Worm (Caenorhabditis elegans): ENCODE measurements around the gene clc-2.

The clc-2 gene

DNA sequence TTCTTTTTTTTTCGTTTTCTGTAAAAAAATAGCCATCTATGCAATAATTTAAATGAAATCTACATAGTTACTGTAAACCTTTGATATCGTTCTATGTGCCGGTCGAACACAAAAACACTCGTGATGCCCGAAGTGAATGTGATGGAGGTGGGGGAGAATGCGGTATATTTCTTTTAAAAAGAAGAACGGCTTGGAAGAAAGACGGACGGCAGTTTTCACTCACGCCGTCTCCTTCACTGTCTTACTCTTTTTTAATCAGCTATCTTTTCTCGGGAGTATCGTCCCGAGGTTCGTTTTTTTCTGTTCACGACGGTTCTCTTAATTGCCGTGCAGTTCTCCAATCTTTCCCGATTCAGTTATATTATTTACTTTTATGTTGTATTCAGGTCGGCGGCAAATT, 32.7 kb upstream of the clc-2 start, which contains the start of gene C10A4.10:
Gene C10A4.10 (plus strand): TSS at position 301 of the 400 bp plus-strand sequence.
- no peak for TF ChIP-seq nhr-10 (tag; optimal IDR thresholded peaks at IDR 0.05)
- no peak for TF ChIP-seq R02D3.7 (tag; optimal IDR thresholded peaks at IDR 0.05)
- TF ChIP-seq ztf-4 (tag; optimal IDR thresholded peaks at IDR 0.05) = no peak
- no peak for TF ChIP-seq elt-3 (tag; optimal IDR thresholded peaks at IDR 0.05)
- TF ChIP-seq aly-2 (tag; optimal IDR thresholded peaks at IDR 0.05) = no peak
- TF ChIP-seq ceh-82 (tag; optimal IDR thresholded peaks at IDR 0.05) = no peak
- no peak for TF ChIP-seq nhr-77 (tag; optimal IDR thresholded peaks at IDR 0.05)
- TF ChIP-seq nhr-6 (tag; optimal IDR thresholded peaks at IDR 0.05) = no peak
- TF ChIP-seq mab-5 (tag; optimal IDR thresholded peaks at IDR 0.05) = no peak
- no peak for TF ChIP-seq dmd-4 (tag; optimal IDR thresholded peaks at IDR 0.05)
- no peak for TF ChIP-seq mdl-1 (tag; optimal IDR thresholded peaks at IDR 0.05)
- TF ChIP-seq nhr-23 (tag; optimal IDR thresholded peaks at IDR 0.05) = no peak
- no peak for TF ChIP-seq sma-3 (GFP tag; optimal IDR thresholded peaks at IDR 0.05)
- TF ChIP-seq ZK546.5 (tag; optimal IDR thresholded peaks at IDR 0.05) = no peak

DNA sequence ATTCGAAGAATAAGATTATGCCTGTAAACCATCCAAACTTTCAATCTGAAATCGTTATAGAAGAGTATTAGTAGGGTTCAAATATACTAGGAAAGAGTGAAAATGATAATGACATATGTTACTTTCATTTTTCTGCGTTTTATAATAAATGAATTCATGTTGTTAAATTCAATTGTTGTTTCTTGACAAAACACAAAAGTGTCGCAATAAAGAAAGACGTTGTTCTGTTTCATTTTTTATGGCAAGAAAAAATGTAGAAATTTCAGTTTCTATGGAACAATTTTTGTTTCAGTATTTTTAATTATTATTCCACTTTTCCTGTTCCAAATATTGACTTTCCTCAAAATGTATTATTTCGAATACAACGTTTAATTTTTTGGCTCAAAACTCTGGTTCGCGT, 30.5 kb upstream of the clc-2 start, which contains the start of gene C10A4.4:
Gene C10A4.4 (plus strand): TSS at position 301 of the 400 bp plus-strand sequence.
- no peak for TF ChIP-seq nhr-25 (tag; optimal IDR thresholded peaks at IDR 0.05)
- no peak for TF ChIP-seq lsy-2 (tag; optimal IDR thresholded peaks at IDR 0.05)
- TF ChIP-seq lin-13 (GFP tag; optimal IDR thresholded peaks at IDR 0.05) = no peak
- no peak for TF ChIP-seq C34F6.9 (tag; optimal IDR thresholded peaks at IDR 0.05)
- no peak for TF ChIP-seq unc-62 (GFP tag; optimal IDR thresholded peaks at IDR 0.05)
- no peak for TF ChIP-seq ceh-82 (tag; optimal IDR thresholded peaks at IDR 0.05)
- TF ChIP-seq nhr-10 (tag; optimal IDR thresholded peaks at IDR 0.05) = no peak
- TF ChIP-seq ztf-1 (GFP tag; conservative IDR thresholded peaks at IDR 0.05) = no peak
- TF ChIP-seq nhr-12 (tag; optimal IDR thresholded peaks at IDR 0.05) = no peak
- TF ChIP-seq ZK546.5 (tag; optimal IDR thresholded peaks at IDR 0.05) = no peak
- TF ChIP-seq aly-2 (tag; optimal IDR thresholded peaks at IDR 0.05) = no peak
- no peak for TF ChIP-seq nhr-237 (tag; optimal IDR thresholded peaks at IDR 0.05)
- TF ChIP-seq ztf-11 (tag; optimal IDR thresholded peaks at IDR 0.05) = no peak
- no peak for TF ChIP-seq dmd-4 (tag; optimal IDR thresholded peaks at IDR 0.05)
- no peak for TF ChIP-seq ama-1 (optimal IDR thresholded peaks at IDR 0.05)
- TF ChIP-seq elt-1 (tag; optimal IDR thresholded peaks at IDR 0.05) = no peak
- no peak for TF ChIP-seq ceh-16 (tag; optimal IDR thresholded peaks at IDR 0.05)
- no peak for TF ChIP-seq blmp-1 (tag; optimal IDR thresholded peaks at IDR 0.05; ENCODE audit: insufficient read depth)
- TF ChIP-seq nhr-11 (tag; optimal IDR thresholded peaks at IDR 0.05) = no peak

DNA sequence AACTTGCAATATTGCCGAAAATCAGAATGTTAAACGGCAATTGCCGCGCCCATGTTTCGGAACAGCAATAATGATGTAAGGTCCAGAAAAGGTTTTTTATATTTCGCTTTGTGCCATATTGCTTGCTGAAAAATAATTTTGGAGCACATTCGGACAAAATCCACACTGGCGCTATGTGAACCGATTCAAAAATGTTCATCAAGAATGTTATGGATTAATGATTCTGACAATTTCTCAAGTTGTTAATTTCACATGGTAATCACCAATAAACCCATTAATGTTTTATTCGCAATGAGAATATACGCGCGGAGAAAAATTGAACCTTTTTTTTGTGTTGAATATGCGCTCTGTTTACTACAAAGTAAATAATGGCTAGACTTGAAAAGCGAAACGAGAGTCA, 26.7 kb upstream of the clc-2 start:
- TF ChIP-seq skn-1 (tag; optimal IDR thresholded peaks at IDR 0.05) (no peak), blmp-1 (tag; optimal IDR thresholded peaks at IDR 0.05; ENCODE audit: insufficient read depth) (no peak), ceh-16 (tag; optimal IDR thresholded peaks at IDR 0.05) (no peak), ZK546.5 (tag; optimal IDR thresholded peaks at IDR 0.05) (no peak), snpc-4 (tag; optimal IDR thresholded peaks at IDR 0.05) (no peak), nhr-77 (tag; optimal IDR thresholded peaks at IDR 0.05) (no peak), ztf-1 (GFP tag; conservative IDR thresholded peaks at IDR 0.05) (no peak), mdl-1 (tag; optimal IDR thresholded peaks at IDR 0.05) (no peak), alr-1 (tag; optimal IDR thresholded peaks at IDR 0.05) (no peak), mab-5 (tag; optimal IDR thresholded peaks at IDR 0.05) (no peak), nhr-237 (tag; optimal IDR thresholded peaks at IDR 0.05) (no peak), gmeb-1 (tag; optimal IDR thresholded peaks at IDR 0.05) (no peak)

DNA sequence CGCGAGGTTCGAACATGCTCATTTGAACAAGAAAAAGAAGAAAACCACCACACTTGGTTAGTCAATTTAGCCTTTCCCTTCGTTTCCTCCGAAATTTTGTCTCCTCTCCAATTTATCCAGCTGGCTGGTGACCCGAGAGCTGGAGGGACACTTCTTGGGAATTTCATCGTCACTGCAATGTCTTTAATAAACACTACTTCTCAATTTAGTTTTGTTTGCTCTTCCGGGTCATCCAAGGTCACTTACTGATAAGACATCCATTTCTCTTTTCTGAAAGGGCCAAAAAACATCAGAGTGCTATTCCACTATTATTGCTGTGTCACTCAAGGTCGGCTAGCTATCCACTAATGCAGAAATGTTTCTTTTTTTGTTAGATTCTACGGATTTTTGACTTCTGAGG, 25.9 kb upstream of the clc-2 start, which contains the start of gene C10A4.3:
Gene C10A4.3 (plus strand): TSS at position 301 of the 400 bp plus-strand sequence.
- TF ChIP-seq aly-2 (tag; optimal IDR thresholded peaks at IDR 0.05) (no peak), nhr-6 (tag; optimal IDR thresholded peaks at IDR 0.05) (no peak), crh-2 (tag; optimal IDR thresholded peaks at IDR 0.05) (no peak), R02D3.7 (tag; optimal IDR thresholded peaks at IDR 0.05) (no peak), unc-62 (GFP tag; optimal IDR thresholded peaks at IDR 0.05) (no peak), nhr-23 (tag; optimal IDR thresholded peaks at IDR 0.05) (no peak)

DNA sequence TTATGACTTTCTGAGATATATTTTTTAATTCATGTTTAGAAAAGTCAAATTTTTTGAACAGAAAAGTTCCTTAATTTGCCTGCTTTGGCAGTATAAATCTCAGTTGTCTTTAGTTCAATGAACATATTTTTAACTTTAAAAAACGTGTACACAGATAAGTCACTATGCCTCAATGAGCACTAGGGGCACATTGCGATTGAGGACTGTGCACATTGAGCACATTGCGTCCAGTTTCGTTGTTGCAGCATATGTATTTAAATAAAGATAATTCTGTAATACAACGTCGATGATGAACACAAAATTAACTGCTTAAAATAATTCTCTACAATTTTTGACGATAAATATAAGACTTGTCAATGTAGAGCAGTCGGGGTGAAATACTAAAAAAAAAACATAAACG, 23.5 kb upstream of the clc-2 start:
- no peak for TF ChIP-seq ZK546.5 (tag; optimal IDR thresholded peaks at IDR 0.05)
- no peak for TF ChIP-seq sma-9 (GFP tag; optimal IDR thresholded peaks at IDR 0.05)
- no peak for TF ChIP-seq sma-9 (tag; optimal IDR thresholded peaks at IDR 0.05)
- TF ChIP-seq nhr-23 (tag; optimal IDR thresholded peaks at IDR 0.05) = no peak
- no peak for TF ChIP-seq skn-1 (tag; optimal IDR thresholded peaks at IDR 0.05)
- no peak for TF ChIP-seq egl-27 (tag; optimal IDR thresholded peaks at IDR 0.05)
- no peak for TF ChIP-seq nhr-6 (tag; optimal IDR thresholded peaks at IDR 0.05)
- no peak for TF ChIP-seq fos-1 (tag; optimal IDR thresholded peaks at IDR 0.05)
- no peak for TF ChIP-seq unc-55 (GFP tag; optimal IDR thresholded peaks at IDR 0.05)
